Worm (Caenorhabditis elegans) whole organism, L2 larva: ENCODE measurements around the gene M05D6.3.
A peak's percentile ranks its signal among the peaks of the same experiment; 100 is the strongest.

Experiments used
- C34F6.9 ChIP-seq: fragments of 150-350 bp; optimal IDR thresholded peaks from 2 replicates; lab custom pipeline; 2014; ENCODE audit warnings: missing biosample characterization, missing genetic modification characterization
- F13H6.1 ChIP-seq: sonication (generic microtip); optimal IDR thresholded peaks from 2 replicates; lab custom pipeline; 2016; ENCODE audit warnings: missing genetic modification characterization, missing compliant biosample characterization
- R02D3.7 ChIP-seq: fragments of 150-350 bp; optimal IDR thresholded peaks from 2 replicates; lab custom pipeline; 2014; ENCODE audit warnings: missing biosample characterization, missing genetic modification characterization
- ZK546.5 ChIP-seq: sonication (generic microtip); optimal IDR thresholded peaks from 2 replicates; lab custom pipeline; 2017; ENCODE audit warnings: missing biosample characterization, missing genetic modification characterization
- alr-1 ChIP-seq: fragments of 150-350 bp; optimal IDR thresholded peaks from 2 replicates; lab custom pipeline; 2014; ENCODE audit warnings: missing biosample characterization, missing genetic modification characterization
- aly-2 ChIP-seq: fragments of 150-350 bp; optimal IDR thresholded peaks from 2 replicates; lab custom pipeline; 2014; ENCODE audit warnings: missing biosample characterization, missing genetic modification characterization
- ama-1 ChIP-seq: fragments of 150-350 bp; optimal IDR thresholded peaks from 2 replicates; lab custom pipeline; 2018; ENCODE audit warnings: inconsistent platforms
- blmp-1 ChIP-seq: sonication (generic microtip); optimal IDR thresholded peaks from 2 replicates; lab custom pipeline; 2017; ENCODE audit warnings: missing genetic modification characterization, mild to moderate bottlenecking, missing compliant biosample characterization, antibody characterized with exemption, moderate library complexity; ENCODE audit not compliant: insufficient read depth
- ceh-82 ChIP-seq: fragments of 150-350 bp; optimal IDR thresholded peaks from 2 replicates; lab custom pipeline; 2014; ENCODE audit warnings: missing biosample characterization, missing genetic modification characterization
- crh-2 ChIP-seq: sonication (generic microtip); optimal IDR thresholded peaks from 2 replicates; lab custom pipeline; 2017; ENCODE audit warnings: missing biosample characterization, missing genetic modification characterization
- dmd-4 ChIP-seq: sonication (generic microtip); optimal IDR thresholded peaks from 2 replicates; lab custom pipeline; 2017; ENCODE audit warnings: missing biosample characterization, missing genetic modification characterization
- egl-27 ChIP-seq: sonication (generic microtip); optimal IDR thresholded peaks from 3 replicates; lab custom pipeline; 2017; ENCODE audit warnings: missing biosample characterization, missing genetic modification reagents, missing genetic modification characterization
- elt-3 ChIP-seq: sonication (generic microtip); optimal IDR thresholded peaks from 2 replicates; lab custom pipeline; 2017; ENCODE audit warnings: missing biosample characterization, missing genetic modification characterization
- fos-1 ChIP-seq: fragments of 150-350 bp; optimal IDR thresholded peaks from 2 replicates; lab custom pipeline; 2014; ENCODE audit warnings: missing biosample characterization, missing genetic modification characterization
- gmeb-1 ChIP-seq: fragments of 150-350 bp; optimal IDR thresholded peaks from 2 replicates; lab custom pipeline; 2014; ENCODE audit warnings: missing biosample characterization, missing genetic modification characterization
- lin-11 ChIP-seq: fragments of 150-350 bp; sonication (generic microtip); optimal IDR thresholded peaks from 2 replicates; lab custom pipeline; 2014; ENCODE audit warnings: missing biosample characterization, missing genetic modification characterization, inconsistent platforms, mixed read lengths
- lin-13 ChIP-seq: fragments of 150-350 bp; optimal IDR thresholded peaks from 2 replicates; lab custom pipeline; 2014; ENCODE audit warnings: missing biosample characterization, missing genetic modification reagents, missing genetic modification characterization
- lin-39 ChIP-seq: fragments of 150-350 bp; optimal IDR thresholded peaks from 2 replicates; lab custom pipeline; 2014; ENCODE audit warnings: missing biosample characterization, missing genetic modification reagents, missing genetic modification characterization
- lsy-2 ChIP-seq, 2 experiments: fragments of 150-350 bp in 1 of 2; sonication (generic microtip) in 1 of 2; optimal IDR thresholded peaks; 2 replicates each; lab custom pipeline; 2014 to 2017; ENCODE audit warnings: missing biosample characterization in 2 of 2, missing genetic modification characterization in 2 of 2
- mbf-1 ChIP-seq: sonication (generic microtip); optimal IDR thresholded peaks from 2 replicates; lab custom pipeline; 2017; ENCODE audit warnings: missing biosample characterization, missing genetic modification characterization
- mdl-1 ChIP-seq, 2 experiments: fragments of 150-350 bp in 1 of 2; sonication (generic microtip) in 1 of 2; optimal IDR thresholded peaks; 2 replicates each; lab custom pipeline; 2017; ENCODE audit warnings: missing biosample characterization in 2 of 2, missing genetic modification characterization in 2 of 2
- nhr-10 ChIP-seq: sonication (generic microtip); optimal IDR thresholded peaks from 2 replicates; lab custom pipeline; 2017; ENCODE audit warnings: missing biosample characterization, missing genetic modification characterization
- nhr-21 ChIP-seq: fragments of 150-350 bp; optimal IDR thresholded peaks from 2 replicates; lab custom pipeline; 2014; ENCODE audit warnings: missing biosample characterization, missing genetic modification characterization
- nhr-23 ChIP-seq: fragments of 150-350 bp; optimal IDR thresholded peaks from 2 replicates; lab custom pipeline; 2014; ENCODE audit warnings: missing biosample characterization, missing genetic modification reagents, missing genetic modification characterization
- nhr-237 ChIP-seq: fragments of 150-350 bp; optimal IDR thresholded peaks from 2 replicates; lab custom pipeline; 2014; ENCODE audit warnings: missing biosample characterization, missing genetic modification characterization
- nhr-25 ChIP-seq: fragments of 150-350 bp; sonication (generic microtip); optimal IDR thresholded peaks from 3 replicates; lab custom pipeline; 2014; ENCODE audit warnings: missing biosample characterization, missing genetic modification characterization
- nhr-6 ChIP-seq: fragments of 150-350 bp; optimal IDR thresholded peaks from 2 replicates; lab custom pipeline; 2014; ENCODE audit warnings: missing biosample characterization, missing genetic modification characterization
- nhr-77 ChIP-seq: fragments of 150-350 bp; optimal IDR thresholded peaks from 2 replicates; lab custom pipeline; 2014; ENCODE audit warnings: missing biosample characterization, missing genetic modification characterization
- peb-1 ChIP-seq: fragments of 150-350 bp; optimal IDR thresholded peaks from 2 replicates; lab custom pipeline; 2014; ENCODE audit warnings: missing biosample characterization, missing genetic modification characterization
- sem-4 ChIP-seq: fragments of 150-350 bp; optimal IDR thresholded peaks from 2 replicates; lab custom pipeline; 2014; ENCODE audit warnings: missing biosample characterization, missing genetic modification reagents, missing genetic modification characterization
- skn-1 ChIP-seq: sonication (generic microtip); optimal IDR thresholded peaks from 2 replicates; lab custom pipeline; 2017; ENCODE audit warnings: missing biosample characterization, missing genetic modification characterization
- sma-3 ChIP-seq: sonication (generic microtip); optimal IDR thresholded peaks from 2 replicates; lab custom pipeline; 2016; ENCODE audit warnings: missing genetic modification reagents, missing genetic modification characterization, missing compliant biosample characterization
- sma-9 ChIP-seq, 2 experiments: fragments of 150-350 bp in 1 of 2; sonication (generic microtip) in 1 of 2; optimal IDR thresholded peaks; 2 replicates each; lab custom pipeline; 2014 to 2016; ENCODE audit warnings: missing genetic modification characterization in 2 of 2, mild to moderate bottlenecking in 1 of 2, missing biosample characterization in 1 of 2, missing compliant biosample characterization in 1 of 2, missing genetic modification reagents in 1 of 2, moderate library complexity in 1 of 2
- snpc-4 ChIP-seq: fragments of 150-350 bp; optimal IDR thresholded peaks from 2 replicates; lab custom pipeline; 2014; ENCODE audit warnings: missing biosample characterization, missing genetic modification characterization
- unc-39 ChIP-seq: fragments of 150-350 bp; optimal IDR thresholded peaks from 2 replicates; lab custom pipeline; 2014; ENCODE audit warnings: missing biosample characterization, missing genetic modification characterization
- unc-55 ChIP-seq: fragments of 150-350 bp; sonication (generic microtip); optimal IDR thresholded peaks from 3 replicates; lab custom pipeline; 2014; ENCODE audit warnings: missing biosample characterization, missing genetic modification reagents, missing genetic modification characterization
- unc-62 ChIP-seq: fragments of 150-350 bp; optimal IDR thresholded peaks from 2 replicates; lab custom pipeline; 2014; ENCODE audit warnings: missing biosample characterization, missing genetic modification reagents, missing genetic modification characterization
- zag-1 ChIP-seq: fragments of 150-350 bp; optimal IDR thresholded peaks from 2 replicates; lab custom pipeline; 2014; ENCODE audit warnings: missing biosample characterization, missing genetic modification characterization
- ztf-1 ChIP-seq: fragments of 200-800 bp; sonication (Bioruptor generic); conservative IDR thresholded peaks from 2 replicates; pipeline ENCODE4 v1.3.6; 2022; ENCODE audit warnings: missing genetic modification characterization, missing compliant biosample characterization
- ztf-4 ChIP-seq: fragments of 150-350 bp; optimal IDR thresholded peaks from 2 replicates; lab custom pipeline; 2014; ENCODE audit warnings: missing biosample characterization, missing genetic modification characterization

M05D6.3 gene

DNA sequence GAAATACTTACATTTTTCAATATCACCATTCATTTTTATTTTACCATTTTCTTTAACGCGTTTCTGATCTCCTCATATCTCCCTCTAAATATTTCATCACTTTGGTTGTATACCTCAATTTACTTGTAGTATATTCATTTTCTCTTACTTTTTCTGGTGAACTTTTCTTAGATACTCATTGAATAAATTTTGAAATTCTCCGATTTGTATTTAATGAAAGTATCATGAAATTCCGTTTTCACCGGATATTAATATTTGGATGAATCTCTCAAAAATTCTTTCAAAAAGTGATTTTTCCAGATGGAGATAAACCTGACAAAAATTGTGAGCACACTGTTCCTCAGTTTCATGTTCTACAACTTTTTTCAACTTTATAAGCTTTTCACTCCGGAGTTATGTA is 42.6 kb downstream of the M05D6.3 start, which contains the start of gene T13H5.8:
Gene T13H5.8 (plus strand): TSS at position 301 of the 400 bp plus-strand sequence.
- TF ChIP-seq skn-1 (tag; lab: Kevin White, UChicago) (no peak), ZK546.5 (tag; lab: Kevin White, UChicago) (no peak), R02D3.7 (no peak), unc-62 (GFP tag; lab: Kevin White, UChicago) (no peak), nhr-77 (tag; lab: Kevin White, UChicago) (no peak), mdl-1 (tag; optimal IDR thresholded peaks at IDR 0.05; lab: Kevin White, UChicago) (no peak)

DNA sequence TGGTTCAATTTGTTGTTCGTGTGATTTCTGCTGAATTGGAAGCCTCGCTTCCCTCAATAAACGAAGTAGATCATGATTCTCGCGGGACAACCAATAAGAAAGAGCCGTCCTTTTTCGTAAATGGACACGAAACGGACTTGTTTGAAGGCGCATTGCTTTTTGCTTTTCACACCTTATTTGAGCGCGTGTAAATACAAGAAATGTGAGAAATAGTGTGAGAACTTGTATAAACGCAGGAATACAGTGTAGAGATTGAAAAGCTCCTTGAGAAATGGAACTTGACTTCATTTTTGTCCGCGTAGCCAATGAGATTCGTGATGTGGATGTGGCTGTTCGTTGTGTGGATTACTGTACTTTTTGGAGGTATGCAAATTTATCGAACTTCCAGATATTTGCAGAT is 45.1 kb downstream of the M05D6.3 start, which contains the start of gene cht-2:
Gene cht-2 (plus strand): TSS at position 301 of the 400 bp plus-strand sequence.
- TF ChIP-seq unc-39 (tag; lab: Kevin White, UChicago): no peak
- no peak for TF ChIP-seq skn-1 (tag; lab: Kevin White, UChicago)
- no peak for TF ChIP-seq ama-1
- no peak for TF ChIP-seq nhr-25 (tag; lab: Kevin White, UChicago)
- no peak for TF ChIP-seq ztf-1
- no peak for TF ChIP-seq lin-13
- TF ChIP-seq lin-39 (tag; lab: Kevin White, UChicago): no peak
- no peak for TF ChIP-seq crh-2 (tag; lab: Kevin White, UChicago)
- TF ChIP-seq snpc-4: no peak
- TF ChIP-seq gmeb-1 (tag; lab: Kevin White, UChicago): no peak
- TF ChIP-seq elt-3 (tag; lab: Kevin White, UChicago): no peak
- TF ChIP-seq aly-2: no peak
- TF ChIP-seq nhr-6 (tag; lab: Kevin White, UChicago): no peak
- no peak for TF ChIP-seq C34F6.9 (tag; lab: Kevin White, UChicago)

DNA sequence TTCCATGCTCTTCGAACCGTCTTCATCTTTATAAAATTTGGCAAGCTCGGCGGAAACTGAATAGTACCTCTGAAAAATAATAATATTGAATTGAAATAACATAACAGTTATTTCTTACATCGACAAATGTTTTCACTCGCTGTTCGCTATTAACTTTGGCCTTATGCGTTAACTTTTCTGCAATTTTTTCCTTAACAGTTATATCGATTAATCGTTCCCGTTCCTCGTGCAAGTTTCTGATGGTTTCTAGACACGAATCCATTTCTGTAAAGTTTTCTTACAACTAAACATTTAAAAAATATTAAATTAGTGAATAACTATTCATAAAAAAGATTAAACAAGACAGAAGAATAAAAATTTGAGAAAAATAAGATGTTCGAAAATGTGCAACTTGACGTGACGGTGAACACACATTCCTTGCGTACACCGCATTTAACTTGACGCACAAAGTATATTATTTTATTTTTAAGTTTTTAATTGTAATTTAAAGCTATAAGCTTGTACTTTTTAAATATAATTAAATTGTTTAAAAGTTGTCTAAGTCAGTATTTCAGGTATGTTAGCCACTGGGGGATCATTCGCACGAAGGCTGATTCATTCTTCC is 49.7 kb downstream of the M05D6.3 start, which contains the start of the genes prp-9 and mrps-18B:
Gene prp-9 (minus strand): TSS at position 264 of the 604 bp plus-strand sequence.
Gene mrps-18B (plus strand): TSS at position 549 of the 604 bp plus-strand sequence.
- no peak for TF ChIP-seq peb-1 (tag; lab: Kevin White, UChicago)
- no peak for TF ChIP-seq alr-1 (tag; lab: Kevin White, UChicago)
- TF ChIP-seq sma-9 (GFP tag; optimal IDR thresholded peaks at IDR 0.05; lab: Kevin White, UChicago): peak; percentile 16
- TF ChIP-seq sma-9 (tag; optimal IDR thresholded peaks at IDR 0.05; lab: Kevin White, UChicago): no peak
- peak in 1 of 2 experiments; percentile 74 for TF ChIP-seq lsy-2 (tag; optimal IDR thresholded peaks at IDR 0.05; lab: Kevin White, UChicago)
- TF ChIP-seq dmd-4 (tag; lab: Kevin White, UChicago): no peak
- no peak for TF ChIP-seq mbf-1
- TF ChIP-seq nhr-10 (tag; lab: Kevin White, UChicago): no peak
- no peak for TF ChIP-seq nhr-21 (tag; lab: Kevin White, UChicago)
- TF ChIP-seq ama-1: no peak
- TF ChIP-seq C34F6.9 (tag; lab: Kevin White, UChicago): no peak
- TF ChIP-seq blmp-1 (tag; lab: Kevin White, UChicago): no peak
- TF ChIP-seq egl-27: no peak
- TF ChIP-seq ztf-1: no peak
- TF ChIP-seq ceh-82 (tag; lab: Kevin White, UChicago): no peak
- TF ChIP-seq R02D3.7: no peak
- TF ChIP-seq F13H6.1 (tag; lab: Kevin White, UChicago): peak; percentile 34
- TF ChIP-seq fos-1 (tag; lab: Kevin White, UChicago): no peak
- peak; percentile 13 for TF ChIP-seq sma-3 (GFP tag; lab: Kevin White, UChicago)
- TF ChIP-seq mdl-1 (tag; optimal IDR thresholded peaks at IDR 0.05; lab: Kevin White, UChicago): no peak
- peak; percentile 28 for TF ChIP-seq gmeb-1 (tag; lab: Kevin White, UChicago)
- TF ChIP-seq nhr-237 (tag; lab: Kevin White, UChicago): no peak
- TF ChIP-seq sem-4: peak; percentile 11
- TF ChIP-seq nhr-23: no peak
- no peak for TF ChIP-seq snpc-4
- no peak for TF ChIP-seq skn-1 (tag; lab: Kevin White, UChicago)
- no peak for TF ChIP-seq elt-3 (tag; lab: Kevin White, UChicago)
- TF ChIP-seq ztf-4 (tag; lab: Kevin White, UChicago): no peak
- TF ChIP-seq nhr-25 (tag; lab: Kevin White, UChicago): no peak
- TF ChIP-seq lin-11 (tag; lab: Kevin White, UChicago): no peak
- no peak for TF ChIP-seq unc-62 (GFP tag; lab: Kevin White, UChicago)
- TF ChIP-seq unc-55: peak; percentile 57
- no peak for TF ChIP-seq zag-1
- TF ChIP-seq crh-2 (tag; lab: Kevin White, UChicago): peak; percentile 15
- no peak for TF ChIP-seq lin-39 (tag; lab: Kevin White, UChicago)
- TF ChIP-seq aly-2: no peak
